Worm (Caenorhabditis elegans): ENCODE measurements around the gene F19H6.4.

DNA sequence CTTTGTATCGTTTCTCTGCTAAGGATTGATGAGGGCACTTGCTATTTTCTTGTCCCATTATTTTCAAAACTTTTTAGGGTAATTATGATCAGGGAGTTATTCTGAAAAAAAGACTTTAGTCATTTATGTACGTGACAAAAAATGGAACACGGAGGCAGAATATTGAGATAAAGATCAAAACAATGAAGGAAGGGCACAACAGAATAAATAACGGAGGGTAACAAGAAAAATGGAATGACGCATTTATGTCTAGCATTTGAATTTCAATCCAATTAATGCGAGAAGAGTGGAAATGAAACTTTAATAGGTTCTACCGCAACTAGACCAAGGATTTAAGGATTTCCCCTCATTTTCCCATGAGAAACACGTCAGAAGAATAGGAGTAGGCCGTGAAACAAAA lies 12.8 kb downstream of the F19H6.4 start, which contains the start of gene glb-13:
- no peak for TF ChIP-seq sox-2 (GFP tag; IDR thresholded peaks at IDR 0.05)
- TF ChIP-seq ceh-19 (GFP tag; optimal IDR thresholded peaks at IDR 0.05), result no peak
- TF ChIP-seq tbx-2 (tag; optimal IDR thresholded peaks at IDR 0.05), result no peak
- TF ChIP-seq unc-3 (GFP tag; conservative IDR thresholded peaks at IDR 0.05), result no peak
- TF ChIP-seq unc-3 (tag; optimal IDR thresholded peaks at IDR 0.05), result no peak
- no peak for TF ChIP-seq tbx-7 (tag; optimal IDR thresholded peaks at IDR 0.05)
- TF ChIP-seq che-1 (tag; optimal IDR thresholded peaks at IDR 0.05), result no peak
